Fruit fly (Drosophila melanogaster) Kc167 (cell line): ENCODE measurements around the gene CG13288.

Source experiments
- Myc ChIP-seq: fragments of >200 bp; optimal IDR thresholded peaks from 2 replicates; lab custom pipeline; 2017; ENCODE audit warnings: missing external identifiers
- Sin3A ChIP-seq: fragments of >200 bp; optimal IDR thresholded peaks from 2 replicates; lab custom pipeline; 2018; ENCODE audit warnings: missing external identifiers
- h ChIP-seq: fragments of >200 bp; optimal IDR thresholded peaks from 3 replicates; lab custom pipeline; 2018; ENCODE audit warnings: missing external identifiers
- insv ChIP-seq: fragments of >200 bp; optimal IDR thresholded peaks from 3 replicates; lab custom pipeline; 2018; ENCODE audit warnings: missing external identifiers
- psq ChIP-seq: fragments of >200 bp; optimal IDR thresholded peaks from 2 replicates; lab custom pipeline; 2017; ENCODE audit warnings: missing external identifiers
- ttk ChIP-seq: sonication (Bioruptor generic); optimal IDR thresholded peaks from 2 replicates; lab custom pipeline; 2017; ENCODE audit warnings: missing external identifiers

The CG13288 gene

dm6 chr3L:5923646-5924122 is 16.5 kb downstream of the CG13288 start, which contains the start of gene CG33523:
TSS of gene CG33523 (plus strand) at chr3L:5923862.
- no peak for TF ChIP-seq insv (lab: Kevin White, UChicago)
- no peak for TF ChIP-seq Myc (lab: Kevin White, UChicago)
- TF ChIP-seq ttk (lab: Kevin White, UChicago) = no peak
- TF ChIP-seq Sin3A = no peak
- no peak for TF ChIP-seq h
- TF ChIP-seq psq (lab: Kevin White, UChicago) = no peak

DNA sequence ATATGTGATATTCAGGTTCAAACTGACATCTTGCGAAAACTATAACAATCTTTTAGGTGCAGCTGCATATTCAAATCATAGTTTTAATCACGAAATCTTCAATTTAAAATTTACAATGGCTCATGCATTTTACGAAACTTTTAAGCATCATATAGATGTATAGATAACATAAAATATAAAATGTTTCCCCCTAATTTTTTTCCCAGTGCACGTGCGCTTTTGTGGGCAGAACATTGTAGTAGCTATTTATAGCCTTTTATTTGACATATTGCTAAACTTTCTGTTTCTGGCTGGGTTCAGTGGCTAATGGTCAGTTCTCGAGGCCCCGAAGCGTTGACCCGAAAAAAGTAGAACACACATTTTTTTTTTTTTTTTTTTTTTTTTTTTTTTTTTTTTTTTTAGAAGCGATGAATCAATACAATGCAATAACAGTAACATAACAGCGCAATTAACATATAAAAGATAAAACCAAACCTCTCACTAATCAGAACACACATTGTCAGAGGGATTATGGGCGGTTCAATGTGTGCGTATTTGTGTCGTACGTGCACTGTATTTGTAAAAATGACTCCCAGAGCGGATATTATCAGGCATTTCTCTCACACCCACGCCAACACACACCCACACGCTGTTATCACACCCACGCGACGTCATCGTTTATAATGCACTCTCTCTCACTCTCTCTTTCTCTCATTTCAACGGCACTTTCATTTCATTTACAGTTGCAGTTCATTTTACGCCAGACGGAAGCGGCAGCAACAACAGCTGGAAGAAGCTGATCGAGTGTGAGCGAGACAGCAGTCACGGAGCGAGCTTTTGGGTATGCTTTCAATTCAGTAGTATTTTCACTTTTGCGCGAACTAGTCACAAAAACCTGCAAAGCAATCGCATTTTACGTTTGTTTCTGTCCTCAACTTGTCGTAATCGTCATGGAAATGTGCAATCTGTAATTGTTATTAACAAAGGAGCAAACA is 19.1 kb downstream of the CG13288 start:
- no peak for TF ChIP-seq h
- no peak for TF ChIP-seq Sin3A

dm6 chr3L:5927536-5927935 is 20.4 kb downstream of the CG13288 start:
- TF ChIP-seq Myc (lab: Kevin White, UChicago) (no peak), psq (lab: Kevin White, UChicago) (no peak), insv (lab: Kevin White, UChicago) (no peak), Sin3A (no peak), ttk (lab: Kevin White, UChicago) (no peak), h (no peak)

DNA sequence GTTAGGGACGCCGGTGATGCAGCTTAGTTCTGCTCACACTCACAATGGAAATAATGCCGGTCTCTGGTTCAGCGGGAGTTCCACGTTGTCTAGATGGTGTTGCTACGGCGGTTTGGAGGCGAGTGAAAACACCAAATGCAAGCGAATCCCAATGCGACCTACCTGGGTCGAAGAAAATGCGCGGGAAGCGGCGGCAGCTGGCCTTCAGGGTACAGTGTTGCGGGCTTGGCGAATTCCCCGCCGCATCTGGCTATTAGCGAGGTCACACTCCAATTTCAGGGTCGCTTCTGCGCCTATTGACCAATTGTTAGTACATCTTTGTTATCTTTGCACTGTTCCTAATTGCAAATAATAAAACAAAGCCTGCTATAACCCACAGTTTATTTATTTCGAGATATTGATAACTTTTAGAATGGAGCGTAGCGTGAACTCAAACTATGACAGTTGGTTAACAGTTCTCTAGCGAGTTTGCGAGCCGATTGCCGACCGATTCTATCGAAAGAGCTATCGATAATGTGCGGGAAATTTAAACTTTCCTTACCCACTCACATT is 25.3 kb downstream of the CG13288 start, which contains the start of gene Rcc1:
Gene Rcc1 (minus strand): TSS at position 411 of the 552 bp plus-strand sequence.
- TF ChIP-seq insv (lab: Kevin White, UChicago) = no peak
- TF ChIP-seq Sin3A = no peak
- TF ChIP-seq psq (lab: Kevin White, UChicago) = no peak
- TF ChIP-seq h = no peak
- TF ChIP-seq Myc (lab: Kevin White, UChicago) = no peak
- no peak for TF ChIP-seq ttk (lab: Kevin White, UChicago)

DNA sequence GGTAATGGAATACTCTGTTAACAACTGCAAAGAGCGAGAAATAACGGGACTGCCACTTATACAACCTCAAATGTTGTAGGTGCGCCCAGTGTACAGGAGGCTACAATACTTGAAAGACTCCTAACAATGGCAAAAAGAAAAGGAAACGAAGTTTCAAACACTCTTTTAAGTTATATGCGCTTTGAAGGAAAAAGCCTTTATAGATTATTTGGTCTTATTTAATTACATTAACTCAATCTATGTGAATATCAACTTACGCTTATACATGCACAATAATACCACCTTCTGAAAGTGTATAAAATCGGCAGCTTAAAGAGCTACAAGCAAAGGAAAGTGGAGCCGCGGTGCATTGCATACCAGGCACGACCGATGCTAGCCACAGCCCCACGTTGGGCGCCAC is 33.2 kb downstream of the CG13288 start:
- no peak for TF ChIP-seq psq (lab: Kevin White, UChicago)
- TF ChIP-seq Sin3A = no peak
- TF ChIP-seq h = no peak
- TF ChIP-seq ttk (lab: Kevin White, UChicago) = no peak
- TF ChIP-seq Myc (lab: Kevin White, UChicago) = no peak
- no peak for TF ChIP-seq insv (lab: Kevin White, UChicago)

dm6 chr3L:5941086-5941485 is 33.9 kb downstream of the CG13288 start:
- TF ChIP-seq Myc (lab: Kevin White, UChicago) (no peak), Sin3A (no peak), insv (lab: Kevin White, UChicago) (no peak)

- TF ChIP-seq h (no peak), insv (lab: Kevin White, UChicago) (no peak), psq (lab: Kevin White, UChicago) (no peak), Sin3A (no peak), Myc (lab: Kevin White, UChicago) (no peak), ttk (lab: Kevin White, UChicago) (no peak)
These were observed 34.3 kb downstream of the CG13288 start for dm6 chr3L:5941508-5941907.

DNA sequence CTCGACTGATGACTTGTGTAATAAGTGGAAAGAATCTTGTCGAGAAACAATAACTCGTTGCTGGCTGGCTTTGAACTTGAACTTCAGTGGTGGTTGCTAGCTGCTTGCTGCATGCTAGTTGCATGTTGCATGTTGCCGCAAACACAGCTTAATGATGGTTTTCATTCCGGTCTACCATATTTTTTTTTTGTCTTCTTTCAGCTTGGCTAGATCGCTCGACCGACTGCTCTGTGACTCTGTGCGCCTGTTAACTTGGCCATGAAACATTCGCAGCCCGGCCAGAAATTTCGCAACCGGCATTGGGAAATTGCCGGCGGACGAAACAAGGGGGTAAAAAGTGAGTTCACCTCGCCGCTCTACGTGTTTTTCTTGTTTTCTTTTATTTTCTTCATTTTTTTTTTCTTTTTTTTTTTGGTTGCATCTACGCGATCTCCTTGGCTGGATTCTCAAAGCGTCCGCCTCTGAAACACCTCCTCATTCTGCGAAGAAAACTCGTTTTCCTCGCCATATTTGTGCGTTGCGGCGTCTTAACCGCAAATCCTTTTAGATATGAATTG is 36.2 kb downstream of the CG13288 start:
- TF ChIP-seq Sin3A (no peak), Myc (lab: Kevin White, UChicago) (no peak), h (no peak), ttk (lab: Kevin White, UChicago) (no peak), psq (lab: Kevin White, UChicago) (no peak), insv (lab: Kevin White, UChicago) (no peak)

DNA sequence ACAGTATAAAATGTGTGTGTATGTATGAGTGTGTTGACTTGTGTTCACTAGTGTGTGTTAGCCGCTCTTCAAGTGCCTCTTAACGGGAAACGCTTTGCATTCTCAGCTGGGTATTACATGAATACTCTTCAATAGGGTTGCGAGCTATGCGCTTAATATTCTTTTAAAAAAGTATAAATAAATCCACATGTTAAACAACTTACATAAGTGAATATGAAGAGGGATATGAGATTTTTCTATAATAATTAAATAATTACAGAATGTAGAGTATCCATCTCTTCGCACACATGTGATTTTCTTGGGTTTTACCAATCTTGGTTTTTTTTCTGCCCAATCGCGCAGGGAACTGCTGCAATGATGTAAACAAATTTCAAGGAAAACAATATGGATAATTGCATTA is 38.4 kb downstream of the CG13288 start:
- TF ChIP-seq insv (lab: Kevin White, UChicago) = no peak
- no peak for TF ChIP-seq h
- TF ChIP-seq ttk (lab: Kevin White, UChicago) = no peak
- TF ChIP-seq Myc (lab: Kevin White, UChicago) = no peak
- no peak for TF ChIP-seq psq (lab: Kevin White, UChicago)
- no peak for TF ChIP-seq Sin3A

- TF ChIP-seq h (no peak), psq (lab: Kevin White, UChicago) (no peak), Myc (lab: Kevin White, UChicago) (no peak), insv (lab: Kevin White, UChicago) (no peak), Sin3A (no peak), ttk (lab: Kevin White, UChicago) (no peak)
These were observed 40.0 kb downstream of the CG13288 start for dm6 chr3L:5947110-5947731.

DNA sequence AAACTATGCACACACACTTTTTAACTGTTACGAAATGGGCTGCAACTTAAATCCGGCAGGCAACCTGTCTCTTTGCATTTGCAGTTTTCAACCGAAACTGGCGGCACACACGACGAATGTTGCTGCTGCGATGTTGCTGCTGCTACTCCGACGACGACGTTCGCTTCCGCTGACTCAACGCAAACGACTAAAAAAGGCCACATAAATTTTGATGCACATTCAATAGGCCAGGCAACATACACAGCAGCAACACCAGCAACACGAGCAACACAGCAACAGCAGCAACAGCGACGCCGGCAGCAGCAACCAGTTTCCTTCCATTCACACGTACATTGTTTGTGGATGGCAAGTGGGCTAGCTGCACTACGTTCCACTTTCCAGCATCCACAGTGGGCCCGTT is 43.3 kb downstream of the CG13288 start, which contains the start of gene Egfrap:
Gene Egfrap (minus strand): TSS at position 192 of the 400 bp plus-strand sequence.
- TF ChIP-seq ttk (lab: Kevin White, UChicago) (no peak), psq (lab: Kevin White, UChicago) (no peak)

dm6 chr3L:5952132-5952531 is 45.0 kb downstream of the CG13288 start:
- TF ChIP-seq insv (lab: Kevin White, UChicago) (no peak), ttk (lab: Kevin White, UChicago) (no peak), Myc (lab: Kevin White, UChicago) (no peak), Sin3A (no peak), psq (lab: Kevin White, UChicago) (no peak), h (no peak)
